Fruit fly (Drosophila melanogaster) S2 (cell line): ENCODE data around the gene eIF4E6.

ENCODE experiments used
- CG8478 ChIP-seq: fragments of >200 bp; optimal IDR thresholded peaks from 2 replicates; lab custom pipeline; 2018
- CTCF ChIP-seq, 2 experiments: fragments of >200 bp; optimal IDR thresholded peaks; 2 replicates each; lab custom pipeline; 2018

- TF ChIP-seq CTCF (optimal IDR thresholded peaks at IDR 0.05; lab: Kevin White, UChicago) (no peak), CG8478 (lab: Kevin White, UChicago) (no peak)
These were observed 7.1 kb upstream of the eIF4E6 start, which contains the start of the genes beta4GalNAcTB and Cpsf100 for dm6 chr3R:29033909-29034629.
